Worm (Caenorhabditis elegans) whole organism, early embryonic: ENCODE data around the gene C25E10.5.

Experiments
- B0310.2 ChIP-seq: sonication (generic microtip); optimal IDR thresholded peaks from 2 replicates; lab custom pipeline; 2016; ENCODE audit warnings: mild to moderate bottlenecking, missing genetic modification characterization, missing compliant biosample characterization
- F13C5.2 ChIP-seq: sonication (generic microtip); optimal IDR thresholded peaks from 2 replicates; lab custom pipeline; 2017; ENCODE audit warnings: mild to moderate bottlenecking, missing genetic modification characterization, inconsistent platforms, missing compliant biosample characterization
- aly-1 ChIP-seq: sonication (generic microtip); optimal IDR thresholded peaks from 2 replicates; lab custom pipeline; 2016; ENCODE audit warnings: missing genetic modification characterization, missing compliant biosample characterization
- ama-1 ChIP-seq: fragments of 150-350 bp; optimal IDR thresholded peaks from 2 replicates; lab custom pipeline; 2014
- ceh-13 ChIP-seq: fragments of 200-800 bp; sonication (Bioruptor generic); optimal IDR thresholded peaks from 2 replicates; lab custom pipeline; 2018; ENCODE audit warnings: mild to moderate bottlenecking, missing genetic modification characterization, missing compliant biosample characterization
- ceh-36 ChIP-seq: sonication (generic microtip); optimal IDR thresholded peaks from 2 replicates; lab custom pipeline; 2016; ENCODE audit warnings: missing genetic modification characterization, inconsistent platforms, missing compliant biosample characterization
- ets-7 ChIP-seq: sonication (generic microtip); optimal IDR thresholded peaks from 2 replicates; lab custom pipeline; 2016; ENCODE audit warnings: missing genotype, missing genetic modification characterization, missing compliant biosample characterization
- flt-1 ChIP-seq: fragments of 200-800 bp; sonication (Bioruptor generic); IDR thresholded peaks from 2 replicates; pipeline ENCODE4 v1.3.6; 2022; ENCODE audit warnings: missing genetic modification characterization, missing compliant biosample characterization
- hmbx-1 ChIP-seq: sonication (generic microtip); optimal IDR thresholded peaks from 2 replicates; lab custom pipeline; 2016; ENCODE audit warnings: mild to moderate bottlenecking, missing genetic modification characterization, missing compliant biosample characterization
- hmg-4 ChIP-seq: fragments of 200-800 bp; sonication (Bioruptor generic); optimal IDR thresholded peaks from 2 replicates; lab custom pipeline; 2018; ENCODE audit warnings: mild to moderate bottlenecking, missing genetic modification characterization, missing compliant biosample characterization
- hnd-1 ChIP-seq: sonication (generic microtip); optimal IDR thresholded peaks from 2 replicates; lab custom pipeline; 2016; ENCODE audit warnings: missing genetic modification characterization, missing compliant biosample characterization
- pes-1 ChIP-seq: fragments of 200-800 bp; sonication (Bioruptor generic); IDR thresholded peaks from 2 replicates; pipeline ENCODE4 v1.3.6; 2022; ENCODE audit warnings: missing genetic modification reagents, missing genetic modification characterization, missing compliant biosample characterization
- scrt-1 ChIP-seq: fragments of 200-800 bp; sonication (Bioruptor generic); IDR thresholded peaks from 2 replicates; pipeline ENCODE4 v1.3.6; 2022; ENCODE audit warnings: missing genetic modification characterization, missing compliant biosample characterization
- sea-1 ChIP-seq: fragments of 200-800 bp; sonication (Bioruptor generic); conservative IDR thresholded peaks from 2 replicates; pipeline ENCODE4 v1.3.6; 2022; ENCODE audit warnings: missing genetic modification characterization, missing compliant biosample characterization
- tbx-11 ChIP-seq: fragments of 200-800 bp; sonication (Bioruptor generic); IDR thresholded peaks from 2 replicates; pipeline ENCODE4 v1.3.6; 2022; ENCODE audit warnings: missing genetic modification characterization, missing compliant biosample characterization
- tbx-37 ChIP-seq: fragments of 200-800 bp; sonication (Bioruptor generic); conservative IDR thresholded peaks from 2 replicates; pipeline ENCODE4 v1.3.6; 2022; ENCODE audit warnings: missing genetic modification reagents, missing genetic modification characterization, missing compliant biosample characterization
- tra-4 ChIP-seq: sonication (generic microtip); optimal IDR thresholded peaks from 2 replicates; lab custom pipeline; 2017; ENCODE audit warnings: missing genetic modification characterization, missing compliant biosample characterization

C25E10.5 gene

ce11 chrV:9013765-9014164, 16.6 kb upstream of the C25E10.5 start, which contains the start of gene srh-201:
Gene srh-201 (minus strand): TSS chrV:9013865.
- no peak for TF ChIP-seq aly-1 (tag; lab: Kevin White, UChicago)
- TF ChIP-seq tbx-11 (GFP tag; lab: Robert Waterston, UW), result no peak
- no peak for TF ChIP-seq scrt-1 (GFP tag; lab: Robert Waterston, UW)
- TF ChIP-seq ceh-13 (GFP tag; lab: Kevin White, UChicago), result no peak
- no peak for TF ChIP-seq tra-4 (tag; lab: Kevin White, UChicago)
- TF ChIP-seq ets-7 (tag; lab: Kevin White, UChicago), result no peak
- no peak for TF ChIP-seq flt-1 (GFP tag; lab: Robert Waterston, UW)
- TF ChIP-seq ceh-36 (tag; lab: Kevin White, UChicago), result no peak
- no peak for TF ChIP-seq hnd-1 (tag; lab: Kevin White, UChicago)
- no peak for TF ChIP-seq F13C5.2 (tag; lab: Kevin White, UChicago)
- TF ChIP-seq hmbx-1, result no peak
- TF ChIP-seq tbx-37, result no peak
- no peak for TF ChIP-seq ama-1 (lab: Kevin White, UChicago)
- no peak for TF ChIP-seq sea-1 (GFP tag; lab: Robert Waterston, UW)
- no peak for TF ChIP-seq pes-1 (GFP tag; lab: Robert Waterston, UW)
- TF ChIP-seq hmg-4 (GFP tag; lab: Kevin White, UChicago), result no peak
- TF ChIP-seq B0310.2 (tag; lab: Kevin White, UChicago), result no peak

- no peak for TF ChIP-seq sea-1 (GFP tag; lab: Robert Waterston, UW)
- TF ChIP-seq scrt-1 (GFP tag; lab: Robert Waterston, UW), result no peak
- TF ChIP-seq ets-7 (tag; lab: Kevin White, UChicago), result no peak
- TF ChIP-seq tbx-11 (GFP tag; lab: Robert Waterston, UW), result no peak
- no peak for TF ChIP-seq hmg-4 (GFP tag; lab: Kevin White, UChicago)
- no peak for TF ChIP-seq B0310.2 (tag; lab: Kevin White, UChicago)
- TF ChIP-seq ceh-36 (tag; lab: Kevin White, UChicago), result no peak
- no peak for TF ChIP-seq hmbx-1
Measured at ce11 chrV:9015540-9015939, 14.8 kb upstream of the C25E10.5 start, which contains the start of gene srt-18. Gene srt-18 (minus strand): TSS chrV:9015640.

- no peak for TF ChIP-seq sea-1 (GFP tag; lab: Robert Waterston, UW)
Measured at ce11 chrV:9016479-9016878, 13.9 kb upstream of the C25E10.5 start, which contains the start of gene oac-40. Gene oac-40 (plus strand): TSS chrV:9016779.

- TF ChIP-seq ceh-13 (GFP tag; lab: Kevin White, UChicago) (no peak), tbx-11 (GFP tag; lab: Robert Waterston, UW) (no peak), hnd-1 (tag; lab: Kevin White, UChicago) (no peak), tbx-37 (no peak), sea-1 (GFP tag; lab: Robert Waterston, UW) (no peak)
Measured at ce11 chrV:9018871-9019270, 11.5 kb upstream of the C25E10.5 start.

- no peak for TF ChIP-seq ets-7 (tag; lab: Kevin White, UChicago)
- no peak for TF ChIP-seq hnd-1 (tag; lab: Kevin White, UChicago)
- no peak for TF ChIP-seq tbx-37
- TF ChIP-seq B0310.2 (tag; lab: Kevin White, UChicago), result no peak
- no peak for TF ChIP-seq hmbx-1
- no peak for TF ChIP-seq scrt-1 (GFP tag; lab: Robert Waterston, UW)
- no peak for TF ChIP-seq flt-1 (GFP tag; lab: Robert Waterston, UW)
- TF ChIP-seq tbx-11 (GFP tag; lab: Robert Waterston, UW), result no peak
- TF ChIP-seq aly-1 (tag; lab: Kevin White, UChicago), result no peak
- TF ChIP-seq pes-1 (GFP tag; lab: Robert Waterston, UW), result no peak
Measured at ce11 chrV:9022078-9022477, 8.3 kb upstream of the C25E10.5 start, which contains the start of gene oac-41. Gene oac-41 (minus strand): TSS chrV:9022178.

- TF ChIP-seq tra-4 (tag; lab: Kevin White, UChicago) (no peak), sea-1 (GFP tag; lab: Robert Waterston, UW) (no peak), hmg-4 (GFP tag; lab: Kevin White, UChicago) (no peak), ceh-13 (GFP tag; lab: Kevin White, UChicago) (no peak), ama-1 (lab: Kevin White, UChicago) (no peak), flt-1 (GFP tag; lab: Robert Waterston, UW) (no peak), ceh-36 (tag; lab: Kevin White, UChicago) (no peak), tbx-11 (GFP tag; lab: Robert Waterston, UW) (no peak), ets-7 (tag; lab: Kevin White, UChicago) (no peak), hmbx-1 (no peak), B0310.2 (tag; lab: Kevin White, UChicago) (no peak), pes-1 (GFP tag; lab: Robert Waterston, UW) (no peak)
Measured at ce11 chrV:9024713-9025112, 5.6 kb upstream of the C25E10.5 start, which contains the start of gene bus-1. Gene bus-1 (minus strand): TSS chrV:9024813.

ce11 chrV:9033267-9033666, 2.9 kb downstream of the C25E10.5 start, which contains the start of gene C25E10.4:
Gene C25E10.4 (plus strand): TSS chrV:9033567.
- TF ChIP-seq hmbx-1 (no peak), tra-4 (tag; lab: Kevin White, UChicago) (no peak), B0310.2 (tag; lab: Kevin White, UChicago) (no peak), pes-1 (GFP tag; lab: Robert Waterston, UW) (no peak), tbx-37 (no peak), tbx-11 (GFP tag; lab: Robert Waterston, UW) (no peak), ets-7 (tag; lab: Kevin White, UChicago) (no peak), hmg-4 (GFP tag; lab: Kevin White, UChicago) (no peak), aly-1 (tag; lab: Kevin White, UChicago) (no peak), ceh-36 (tag; lab: Kevin White, UChicago) (no peak), F13C5.2 (tag; lab: Kevin White, UChicago) (no peak), scrt-1 (GFP tag; lab: Robert Waterston, UW) (no peak), flt-1 (GFP tag; lab: Robert Waterston, UW) (no peak)
